Fruit fly (Drosophila melanogaster) whole organism, embryonic: Measurements from ENCODE around the gene CG43407.

ENCODE experiments used
- Ada2b ChIP-seq: fragments of 200-800 bp; sonication (Bioruptor generic); IDR thresholded peaks from 2 replicates; pipeline ENCODE4 v1.3.6; 2022; ENCODE audit warnings: missing biosample characterization, missing genetic modification characterization
- CG12236 ChIP-seq: fragments of 200-800 bp; sonication (Bioruptor generic); optimal IDR thresholded peaks from 2 replicates; lab custom pipeline; 2016; ENCODE audit warnings: missing biosample characterization, missing genetic modification characterization
- CG12659 ChIP-seq: fragments of 200-800 bp; sonication (Bioruptor generic); optimal IDR thresholded peaks from 3 replicates; lab custom pipeline; 2017; ENCODE audit warnings: mild to moderate bottlenecking, missing biosample characterization, missing genetic modification reagents, missing genetic modification characterization
- CG12744 ChIP-seq: fragments of 200-800 bp; sonication (Bioruptor generic); optimal IDR thresholded peaks from 2 replicates; lab custom pipeline; 2016; ENCODE audit warnings: missing biosample characterization, missing genetic modification characterization
- CG12769 ChIP-seq: fragments of 200-800 bp; sonication (Bioruptor generic); optimal IDR thresholded peaks from 2 replicates; lab custom pipeline; 2019; ENCODE audit warnings: missing biosample characterization, mild to moderate bottlenecking, missing genetic modification characterization, moderate library complexity
- CG13775 ChIP-seq: fragments of 200-800 bp; sonication (Bioruptor generic); optimal IDR thresholded peaks from 3 replicates; lab custom pipeline; 2017; ENCODE audit warnings: missing biosample characterization, mild to moderate bottlenecking, missing genetic modification characterization
- CG14441 ChIP-seq: fragments of 200-800 bp; sonication (Bioruptor generic); IDR thresholded peaks from 2 replicates; pipeline ENCODE4 v1.3.6; 2022; ENCODE audit warnings: missing biosample characterization, missing genetic modification characterization
- CG1529 ChIP-seq: fragments of 200-800 bp; sonication (Bioruptor generic); optimal IDR thresholded peaks from 3 replicates; lab custom pipeline; 2018; ENCODE audit warnings: missing biosample characterization, missing genetic modification characterization
- CG15479 ChIP-seq: fragments of 200-800 bp; sonication (Bioruptor generic); optimal IDR thresholded peaks from 3 replicates; lab custom pipeline; 2019; ENCODE audit warnings: missing biosample characterization, mild to moderate bottlenecking, missing genetic modification characterization, moderate library complexity
- CG16813 ChIP-seq: fragments of 200-800 bp; sonication (Bioruptor generic); IDR thresholded peaks from 3 replicates; pipeline ENCODE4 v1.3.6; 2022; ENCODE audit warnings: missing biosample characterization, missing genetic modification characterization; ENCODE audit not compliant: partially characterized antibody
- CG17361 ChIP-seq: fragments of 200-800 bp; sonication (Bioruptor generic); IDR thresholded peaks from 3 replicates; pipeline ENCODE4 v1.3.6; 2022; ENCODE audit warnings: missing biosample characterization, missing genetic modification characterization
- CG17802 ChIP-seq: fragments of 200-800 bp; sonication (Bioruptor generic); optimal IDR thresholded peaks from 2 replicates; lab custom pipeline; 2018; ENCODE audit warnings: missing biosample characterization, mild to moderate bottlenecking, missing genetic modification characterization, moderate library complexity
- CG17829 ChIP-seq: fragments of 200-800 bp; optimal IDR thresholded peaks from 2 replicates; lab custom pipeline; 2019; ENCODE audit warnings: missing biosample characterization, mild to moderate bottlenecking, missing genetic modification characterization, moderate library complexity
- CG17912 ChIP-seq: fragments of 200-800 bp; sonication (Bioruptor generic); optimal IDR thresholded peaks from 2 replicates; lab custom pipeline; 2018; ENCODE audit warnings: missing biosample characterization, mild to moderate bottlenecking, missing genetic modification characterization
- CG34224 ChIP-seq: fragments of 200-800 bp; sonication (Bioruptor generic); IDR thresholded peaks from 3 replicates; pipeline ENCODE4 v1.3.6; 2022; ENCODE audit warnings: missing biosample characterization, missing genetic modification characterization; ENCODE audit not compliant: partially characterized antibody
- CG4424 ChIP-seq: fragments of 200-800 bp; sonication (Bioruptor generic); optimal IDR thresholded peaks from 3 replicates; lab custom pipeline; 2016; ENCODE audit warnings: missing biosample characterization, missing genetic modification characterization
- CG5180 ChIP-seq: fragments of 200-800 bp; sonication (Bioruptor generic); optimal IDR thresholded peaks from 3 replicates; lab custom pipeline; 2017; ENCODE audit warnings: missing biosample characterization, missing genetic modification characterization, mild to moderate bottlenecking, moderate library complexity, missing genetic modification reagents
- CG5245 ChIP-seq: fragments of 200-800 bp; sonication (Bioruptor generic); optimal IDR thresholded peaks from 3 replicates; lab custom pipeline; 2016; ENCODE audit warnings: missing biosample characterization, missing genetic modification characterization
- CG6791 ChIP-seq: fragments of 200-800 bp; sonication (Bioruptor generic); IDR thresholded peaks from 3 replicates; pipeline ENCODE4 v1.3.6; 2022; ENCODE audit warnings: missing biosample characterization, missing genetic modification characterization; ENCODE audit not compliant: partially characterized antibody
- CG6854 ChIP-seq: fragments of 200-800 bp; sonication (Bioruptor generic); optimal IDR thresholded peaks from 3 replicates; lab custom pipeline; 2017; ENCODE audit warnings: missing biosample characterization, mild to moderate bottlenecking, missing genetic modification characterization
- Chrac-16 ChIP-seq: fragments of 200-800 bp; sonication (Bioruptor generic); optimal IDR thresholded peaks from 3 replicates; lab custom pipeline; 2016; ENCODE audit warnings: missing biosample characterization, missing genetic modification characterization
- CoRest ChIP-seq: fragments of 200-800 bp; sonication (Bioruptor generic); optimal IDR thresholded peaks from 3 replicates; lab custom pipeline; 2018; ENCODE audit warnings: missing biosample characterization, mild to moderate bottlenecking, missing genetic modification characterization, moderate library complexity
- D19A ChIP-seq: fragments of 200-800 bp; optimal IDR thresholded peaks from 3 replicates; lab custom pipeline; 2019; ENCODE audit warnings: missing biosample characterization, mild to moderate bottlenecking, missing genetic modification characterization, moderate library complexity
- Dip2 ChIP-seq: fragments of 200-800 bp; sonication (Bioruptor generic); IDR thresholded peaks from 2 replicates; pipeline ENCODE4 v1.3.6; 2022; ENCODE audit warnings: missing biosample characterization, missing genetic modification characterization
- Elba2 ChIP-seq: fragments of 200-800 bp; sonication (Bioruptor generic); optimal IDR thresholded peaks from 3 replicates; lab custom pipeline; 2016; ENCODE audit warnings: missing biosample characterization, missing genetic modification characterization
- Fer1 ChIP-seq: fragments of 200-800 bp; sonication (Bioruptor generic); optimal IDR thresholded peaks from 2 replicates; lab custom pipeline; 2017; ENCODE audit warnings: missing biosample characterization, mild to moderate bottlenecking, missing genetic modification characterization
- HLH3B ChIP-seq: fragments of 200-800 bp; sonication (Bioruptor generic); IDR thresholded peaks from 2 replicates; pipeline ENCODE4 v1.3.6; 2022; ENCODE audit warnings: missing biosample characterization, missing genetic modification characterization
- Meics ChIP-seq: fragments of 200-800 bp; sonication (Bioruptor generic); optimal IDR thresholded peaks from 2 replicates; lab custom pipeline; 2017; ENCODE audit warnings: missing biosample characterization, mild to moderate bottlenecking, missing genetic modification characterization
- Oli ChIP-seq: fragments of 200-800 bp; sonication (Bioruptor generic); optimal IDR thresholded peaks from 2 replicates; lab custom pipeline; 2018; ENCODE audit warnings: missing biosample characterization, mild to moderate bottlenecking, missing genetic modification characterization, moderate library complexity
- Pdp1 ChIP-seq, 2 experiments: fragments of 200-800 bp; sonication (Bioruptor generic); optimal IDR thresholded peaks; 3 replicates each; lab custom pipeline; 2016; ENCODE audit warnings: missing biosample characterization in 2 of 2, missing genetic modification characterization in 2 of 2, mild to moderate bottlenecking in 1 of 2, moderate library complexity in 1 of 2
- Stat92E ChIP-seq, 3 experiments: fragments of >200 bp in 2 of 3; fragments of 200-800 bp in 1 of 3; sonication (Bioruptor generic) in 1 of 3; optimal IDR thresholded peaks; 2 replicates each; lab custom pipeline; 2017 to 2019; ENCODE audit warnings: missing biosample characterization in 3 of 3, missing genetic modification characterization in 3 of 3, mild to moderate bottlenecking in 1 of 3, moderate library complexity in 1 of 3
- ac ChIP-seq: fragments of 200-800 bp; sonication (Bioruptor generic); optimal IDR thresholded peaks from 3 replicates; lab custom pipeline; 2017; ENCODE audit warnings: missing biosample characterization, mild to moderate bottlenecking, missing genetic modification characterization
- cg ChIP-seq: fragments of 200-800 bp; sonication (Bioruptor generic); optimal IDR thresholded peaks from 3 replicates; lab custom pipeline; 2019; ENCODE audit warnings: missing biosample characterization, mild to moderate bottlenecking, missing genetic modification characterization, moderate library complexity
- dmrt99B ChIP-seq: fragments of 200-800 bp; sonication (Bioruptor generic); optimal IDR thresholded peaks from 2 replicates; lab custom pipeline; 2018; ENCODE audit warnings: missing biosample characterization, mild to moderate bottlenecking, missing genetic modification characterization, moderate library complexity
- emc ChIP-seq: fragments of 200-800 bp; sonication (Bioruptor generic); optimal IDR thresholded peaks from 2 replicates; lab custom pipeline; 2016; ENCODE audit warnings: missing biosample characterization, missing genetic modification characterization
- fd64A ChIP-seq: fragments of 200-800 bp; sonication (Bioruptor generic); optimal IDR thresholded peaks from 3 replicates; lab custom pipeline; 2018; ENCODE audit warnings: missing biosample characterization, mild to moderate bottlenecking, missing genetic modification characterization
- jigr1 ChIP-seq: fragments of 200-800 bp; sonication (Bioruptor generic); IDR thresholded peaks from 3 replicates; pipeline ENCODE4 v1.3.6; 2022; ENCODE audit warnings: missing biosample characterization, missing genetic modification characterization
- lilli ChIP-seq: fragments of 200-800 bp; sonication (Bioruptor generic); optimal IDR thresholded peaks from 3 replicates; lab custom pipeline; 2016; ENCODE audit warnings: missing biosample characterization, missing genetic modification characterization
- lov ChIP-seq, 2 experiments: fragments of 200-800 bp in 1 of 2; fragments of >200 bp in 1 of 2; sonication (Bioruptor generic) in 1 of 2; IDR thresholded peaks in 1 of 2; optimal IDR thresholded peaks in 1 of 2; 2 replicates in 1 of 2; 3 replicates in 1 of 2; pipeline versions ENCODE4 v1.3.6 to Lab custom; 2017 to 2022; ENCODE audit warnings: missing biosample characterization in 1 of 2, missing genetic modification characterization in 1 of 2
- pb ChIP-seq: fragments of 200-800 bp; sonication (Bioruptor generic); optimal IDR thresholded peaks from 3 replicates; lab custom pipeline; 2016; ENCODE audit warnings: missing biosample characterization, missing genetic modification characterization
- pho ChIP-seq: fragments of 200-800 bp; sonication (Bioruptor generic); optimal IDR thresholded peaks from 2 replicates; lab custom pipeline; 2016; ENCODE audit warnings: missing biosample characterization, missing genetic modification characterization
- salm ChIP-seq: fragments of 200-800 bp; sonication (Bioruptor generic); optimal IDR thresholded peaks from 2 replicates; lab custom pipeline; 2018; ENCODE audit warnings: missing biosample characterization, mild to moderate bottlenecking, missing genetic modification characterization
- schlank ChIP-seq: fragments of 200-800 bp; sonication (Bioruptor generic); optimal IDR thresholded peaks from 2 replicates; lab custom pipeline; 2018; ENCODE audit warnings: missing biosample characterization, mild to moderate bottlenecking, missing genetic modification characterization
- sqz ChIP-seq: fragments of 200-800 bp; sonication (Bioruptor generic); optimal IDR thresholded peaks from 3 replicates; lab custom pipeline; 2018; ENCODE audit warnings: missing biosample characterization, mild to moderate bottlenecking, missing genetic modification characterization
- sug ChIP-seq: fragments of 200-800 bp; optimal IDR thresholded peaks from 2 replicates; lab custom pipeline; 2019; ENCODE audit warnings: missing biosample characterization, mild to moderate bottlenecking, missing genetic modification characterization, moderate library complexity
- unpg ChIP-seq: fragments of 200-800 bp; sonication (Bioruptor generic); optimal IDR thresholded peaks from 3 replicates; lab custom pipeline; 2018; ENCODE audit warnings: missing biosample characterization, mild to moderate bottlenecking, missing genetic modification characterization, moderate library complexity
- wor ChIP-seq: fragments of 200-800 bp; sonication (Bioruptor generic); IDR thresholded peaks from 2 replicates; pipeline ENCODE4 v1.3.6; 2022; ENCODE audit warnings: missing biosample characterization, missing genetic modification characterization

CG43407 gene

dm6 chr3L:19079798-19080691, 26.9 kb upstream of the CG43407 start:
- TF ChIP-seq CG6854 (GFP tag; lab: Kevin White, UChicago) (peak; percentile 33), CG16813 (no peak), Dip2 (GFP tag; lab: Robert Waterston, UW) (no peak), Oli (tag; lab: Kevin White, UChicago) (peak; percentile 59), CG5180 (GFP tag; lab: Kevin White, UChicago) (no peak), Meics (GFP tag; lab: Kevin White, UChicago) (peak; percentile 58), CG15479 (GFP tag; lab: Kevin White, UChicago) (no peak), CG1529 (GFP tag; lab: Kevin White, UChicago) (peak; percentile 31), CG12659 (GFP tag; lab: Kevin White, UChicago) (peak; percentile 44), CG34224 (GFP tag; lab: Robert Waterston, UW) (no peak), fd64A (no peak), emc (GFP tag; lab: Kevin White, UChicago) (no peak), Fer1 (GFP tag; lab: Kevin White, UChicago) (no peak), dmrt99B (tag; lab: Kevin White, UChicago) (peak; percentile 59), unpg (GFP tag; lab: Kevin White, UChicago) (no peak), CG6791 (GFP tag; lab: Robert Waterston, UW) (no peak), Stat92E (GFP tag; optimal IDR thresholded peaks at IDR 0.05; lab: Kevin White, UChicago) (no peak), Ada2b (GFP tag; lab: Robert Waterston, UW) (no peak), CG17912 (GFP tag; lab: Kevin White, UChicago) (no peak), CG5245 (GFP tag; lab: Kevin White, UChicago) (no peak), pb (GFP tag; lab: Kevin White, UChicago) (peak; percentile 33), CG17829 (tag; lab: Kevin White, UChicago) (no peak), CG17361 (GFP tag; lab: Robert Waterston, UW) (peak; percentile 65; the same call in 2 of the 3 replicates), lilli (GFP tag; lab: Kevin White, UChicago) (peak; percentile 50), CG17802 (no peak), Chrac-16 (GFP tag; lab: Kevin White, UChicago) (no peak), CG12769 (tag; lab: Kevin White, UChicago) (peak; percentile 67), CG4424 (peak; percentile 32), CG13775 (GFP tag; lab: Kevin White, UChicago) (peak; percentile 10), Elba2 (GFP tag; lab: Kevin White, UChicago) (no peak), HLH3B (GFP tag; lab: Robert Waterston, UW) (no peak), pho (GFP tag; lab: Kevin White, UChicago) (peak; percentile 28), sug (tag; lab: Kevin White, UChicago) (no peak), schlank (tag; lab: Kevin White, UChicago) (no peak), ac (GFP tag; lab: Kevin White, UChicago) (no peak), D19A (tag; lab: Kevin White, UChicago) (peak; percentile 39), Pdp1 (GFP tag; optimal IDR thresholded peaks at IDR 0.05; lab: Kevin White, UChicago) (peak; percentile 13 to 30), CG14441 (no peak), cg (GFP tag; lab: Kevin White, UChicago) (no peak), salm (no peak), jigr1 (no peak), CG12236 (no peak), sqz (GFP tag; lab: Kevin White, UChicago) (no peak), lov (optimal IDR thresholded peaks at IDR 0.05; lab: Kevin White, UChicago) (no peak), lov (GFP tag; IDR thresholded peaks at IDR 0.05; lab: Robert Waterston, UW) (no peak), CoRest (tag; lab: Kevin White, UChicago) (peak; percentile 54), CG12744 (no peak), wor (GFP tag; lab: Robert Waterston, UW) (no peak)
